Fruit fly (Drosophila melanogaster) whole organism, embryonic: Measurements from ENCODE around the gene CG7601.

Source experiments
- ATbp ChIP-seq: fragments of 200-800 bp; sonication (Bioruptor generic); optimal IDR thresholded peaks from 2 replicates; lab custom pipeline; 2017; ENCODE audit warnings: missing biosample characterization, mild to moderate bottlenecking, missing genetic modification characterization, missing genetic modification reagents
- Blimp-1 ChIP-seq: fragments of 200-800 bp; sonication (Bioruptor generic); optimal IDR thresholded peaks from 3 replicates; lab custom pipeline; 2018; ENCODE audit warnings: missing biosample characterization, missing genetic modification characterization, mild to moderate bottlenecking, moderate library complexity, missing genetic modification reagents
- CG1233 ChIP-seq: fragments of 200-800 bp; sonication (Bioruptor generic); optimal IDR thresholded peaks from 4 replicates; lab custom pipeline; 2018; ENCODE audit warnings: missing biosample characterization, mild to moderate bottlenecking, missing genetic modification characterization
- CG9817 ChIP-seq: fragments of 200-800 bp; sonication (Bioruptor generic); optimal IDR thresholded peaks from 2 replicates; lab custom pipeline; 2018; ENCODE audit warnings: missing biosample characterization, mild to moderate bottlenecking, missing genetic modification characterization, moderate library complexity
- Dll ChIP-seq: fragments of 200-800 bp; sonication (Bioruptor generic); IDR thresholded peaks from 4 replicates; pipeline ENCODE4 v1.3.6; 2022; ENCODE audit warnings: missing biosample characterization, missing genetic modification characterization; ENCODE audit not compliant: partially characterized antibody
- ERR ChIP-seq: fragments of 200-800 bp; sonication (Bioruptor generic); optimal IDR thresholded peaks from 2 replicates; lab custom pipeline; 2016; ENCODE audit warnings: missing biosample characterization, missing genetic modification characterization
- HLH54F ChIP-seq: fragments of 200-800 bp; sonication (Bioruptor generic); optimal IDR thresholded peaks from 3 replicates; lab custom pipeline; 2016; ENCODE audit warnings: missing biosample characterization, missing genetic modification characterization
- Meics ChIP-seq: fragments of 200-800 bp; sonication (Bioruptor generic); optimal IDR thresholded peaks from 2 replicates; lab custom pipeline; 2017; ENCODE audit warnings: missing biosample characterization, mild to moderate bottlenecking, missing genetic modification characterization
- exex ChIP-seq: fragments of 200-800 bp; sonication (Bioruptor generic); optimal IDR thresholded peaks from 4 replicates; lab custom pipeline; 2018; ENCODE audit warnings: missing biosample characterization, mild to moderate bottlenecking, missing genetic modification characterization, moderate library complexity
- ken ChIP-seq: fragments of 200-800 bp; sonication (Bioruptor generic); IDR thresholded peaks from 3 replicates; pipeline ENCODE4 v1.3.6; 2022; ENCODE audit warnings: missing biosample characterization, missing genetic modification characterization
- unpg ChIP-seq: fragments of 200-800 bp; sonication (Bioruptor generic); optimal IDR thresholded peaks from 3 replicates; lab custom pipeline; 2018; ENCODE audit warnings: missing biosample characterization, mild to moderate bottlenecking, missing genetic modification characterization, moderate library complexity
- usp ChIP-seq: fragments of >200 bp; optimal IDR thresholded peaks from 2 replicates; lab custom pipeline; 2017; ENCODE audit warnings: missing biosample characterization, missing genetic modification characterization

DNA sequence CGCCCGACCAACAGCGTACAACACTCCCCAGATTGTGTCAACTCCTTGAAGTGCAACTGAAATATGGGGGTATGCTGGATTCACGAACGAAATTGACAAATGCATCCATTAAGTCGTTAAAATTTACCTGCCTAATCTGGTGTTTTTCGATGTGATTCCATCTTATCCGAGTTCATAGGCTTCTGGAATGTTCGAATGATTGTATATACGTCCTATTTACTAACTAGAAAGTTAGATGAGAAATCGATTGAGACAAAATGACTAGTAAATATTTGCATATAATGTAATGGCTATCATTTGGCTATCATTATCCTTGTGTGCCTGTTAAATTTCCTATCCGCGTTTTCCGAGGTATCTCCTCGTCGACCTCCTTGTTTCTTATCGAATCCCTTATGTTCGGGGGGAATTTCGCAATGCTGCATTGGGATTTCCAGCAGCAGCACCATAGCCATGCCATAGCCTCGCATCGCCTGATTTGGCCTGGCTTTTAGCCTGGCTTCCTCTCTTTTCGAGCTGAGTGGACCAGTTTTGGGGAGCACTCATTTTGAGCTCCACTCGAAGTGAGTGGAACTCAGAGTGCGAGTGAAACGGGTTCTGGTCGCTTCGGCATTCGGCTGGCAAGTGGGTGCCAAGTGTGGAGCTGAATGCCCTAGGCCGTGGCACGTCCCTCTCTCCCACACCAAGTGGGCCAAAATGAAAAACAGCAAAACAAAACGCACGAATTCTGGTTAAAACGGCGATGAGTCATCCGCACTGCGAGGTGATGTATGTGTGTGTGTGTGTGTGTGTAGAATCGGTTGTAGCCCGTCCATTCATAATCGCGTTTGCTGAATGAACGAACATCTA is 41.8 kb upstream of the CG7601 start:
- TF ChIP-seq ken (GFP tag; lab: Robert Waterston, UW), result no peak
- no peak for TF ChIP-seq ERR (GFP tag; lab: Kevin White, UChicago)
- no peak for TF ChIP-seq Meics
- no peak for TF ChIP-seq usp (GFP tag; lab: Kevin White, UChicago)
- TF ChIP-seq exex (tag; lab: Kevin White, UChicago), result no peak
- TF ChIP-seq HLH54F (GFP tag; lab: Kevin White, UChicago), result no peak
- TF ChIP-seq CG9817 (tag; lab: Kevin White, UChicago), result no peak
- TF ChIP-seq Blimp-1 (GFP tag; lab: Kevin White, UChicago), result no peak
- TF ChIP-seq unpg (GFP tag; lab: Kevin White, UChicago), result no peak
- no peak for TF ChIP-seq Dll (GFP tag; lab: Robert Waterston, UW)
- TF ChIP-seq CG1233, result no peak
- TF ChIP-seq ATbp, result no peak
